Worm (Caenorhabditis elegans) whole organism, mixed stage, embryonic: ENCODE results near the gene F47B10.9.

ENCODE experiments used
- M03D4.4 ChIP-seq: sonication (generic microtip); optimal IDR thresholded peaks from 2 replicates; lab custom pipeline; 2017; ENCODE audit warnings: mild to moderate bottlenecking, missing genetic modification characterization, missing compliant biosample characterization
- bed-3 ChIP-seq: fragments of 200-800 bp; sonication (Bioruptor generic); optimal IDR thresholded peaks from 3 replicates; lab custom pipeline; 2018; ENCODE audit warnings: mild to moderate bottlenecking, missing genetic modification characterization, moderate library complexity, missing compliant biosample characterization
- blmp-1 ChIP-seq: fragments of 150-350 bp; optimal IDR thresholded peaks from 2 replicates; lab custom pipeline; 2014; ENCODE audit warnings: missing biosample characterization, missing genetic modification characterization
- ceh-83 ChIP-seq: fragments of 200-800 bp; sonication (Bioruptor generic); optimal IDR thresholded peaks from 2 replicates; lab custom pipeline; 2018; ENCODE audit warnings: mild to moderate bottlenecking, missing genetic modification characterization, missing compliant biosample characterization
- ces-1 ChIP-seq: fragments of 150-350 bp; optimal IDR thresholded peaks from 2 replicates; lab custom pipeline; 2014; ENCODE audit warnings: missing biosample characterization, missing genetic modification reagents, missing genetic modification characterization
- cnd-1 ChIP-seq: fragments of 200-800 bp; sonication (Bioruptor generic); optimal IDR thresholded peaks from 2 replicates; lab custom pipeline; 2018; ENCODE audit warnings: mild to moderate bottlenecking, missing genetic modification characterization, missing compliant biosample characterization
- drap-1 ChIP-seq: fragments of 200-800 bp; sonication (Bioruptor generic); optimal IDR thresholded peaks from 3 replicates; lab custom pipeline; 2018; ENCODE audit warnings: mild to moderate bottlenecking, missing genetic modification characterization, missing compliant biosample characterization
- elt-3 ChIP-seq: fragments of 150-350 bp; optimal IDR thresholded peaks from 2 replicates; lab custom pipeline; 2014; ENCODE audit warnings: missing biosample characterization, missing genetic modification characterization
- flh-1 ChIP-seq: fragments of 200-800 bp; sonication (Bioruptor generic); optimal IDR thresholded peaks from 2 replicates; lab custom pipeline; 2018; ENCODE audit warnings: mild to moderate bottlenecking, missing genetic modification characterization, moderate library complexity, missing compliant biosample characterization
- ham-2 ChIP-seq: fragments of 200-800 bp; sonication (Bioruptor generic); optimal IDR thresholded peaks from 2 replicates; lab custom pipeline; 2018; ENCODE audit warnings: mild to moderate bottlenecking, missing genetic modification characterization, missing compliant biosample characterization
- hlh-1 ChIP-seq: fragments of 150-350 bp; optimal IDR thresholded peaks from 2 replicates; lab custom pipeline; 2014; ENCODE audit warnings: missing biosample characterization, missing genetic modification reagents, missing genetic modification characterization
- lin-13 ChIP-seq: fragments of 150-350 bp; optimal IDR thresholded peaks from 2 replicates; lab custom pipeline; 2014; ENCODE audit warnings: missing biosample characterization, missing genetic modification characterization
- lsy-2 ChIP-seq: fragments of 150-350 bp; optimal IDR thresholded peaks from 2 replicates; lab custom pipeline; 2014; ENCODE audit warnings: missing biosample characterization, missing genetic modification characterization
- mab-5 ChIP-seq: fragments of 150-350 bp; optimal IDR thresholded peaks from 2 replicates; lab custom pipeline; 2014; ENCODE audit warnings: missing biosample characterization, missing genetic modification characterization
- mep-1 ChIP-seq: fragments of 150-350 bp; optimal IDR thresholded peaks from 2 replicates; lab custom pipeline; 2017; ENCODE audit warnings: missing biosample characterization, missing genetic modification reagents, missing genetic modification characterization, inconsistent platforms
- nhr-2 ChIP-seq: fragments of 150-350 bp; optimal IDR thresholded peaks from 2 replicates; lab custom pipeline; 2014; ENCODE audit warnings: missing biosample characterization, missing genetic modification characterization
- nhr-237 ChIP-seq: fragments of 150-350 bp; optimal IDR thresholded peaks from 2 replicates; lab custom pipeline; 2014; ENCODE audit warnings: missing biosample characterization, missing genetic modification characterization
- nhr-28 ChIP-seq: fragments of 150-350 bp; optimal IDR thresholded peaks from 2 replicates; lab custom pipeline; 2014; ENCODE audit warnings: missing biosample characterization, missing genetic modification characterization
- nhr-76 ChIP-seq: sonication (generic microtip); optimal IDR thresholded peaks from 2 replicates; lab custom pipeline; 2017; ENCODE audit warnings: missing biosample characterization, missing genetic modification characterization
- pha-4 ChIP-seq: fragments of 150-350 bp; optimal IDR thresholded peaks from 2 replicates; lab custom pipeline; 2018; ENCODE audit warnings: missing biosample characterization, missing genetic modification reagents, missing genetic modification characterization
- sptf-1 ChIP-seq: sonication (generic microtip); optimal IDR thresholded peaks from 2 replicates; lab custom pipeline; 2017; ENCODE audit warnings: mild to moderate bottlenecking, missing genetic modification characterization, moderate library complexity, missing compliant biosample characterization
- tbx-8 ChIP-seq: fragments of 200-800 bp; sonication (Bioruptor generic); optimal IDR thresholded peaks from 2 replicates; lab custom pipeline; 2018; ENCODE audit warnings: mild to moderate bottlenecking, missing genetic modification characterization, moderate library complexity, missing compliant biosample characterization
- unc-120 ChIP-seq: sonication (generic microtip); optimal IDR thresholded peaks from 2 replicates; lab custom pipeline; 2017; ENCODE audit warnings: missing genetic modification characterization, missing compliant biosample characterization; ENCODE audit not compliant: poor library complexity, severe bottlenecking
- unc-62 ChIP-seq: fragments of 150-350 bp; optimal IDR thresholded peaks from 2 replicates; lab custom pipeline; 2014; ENCODE audit warnings: missing biosample characterization, missing genetic modification reagents, missing genetic modification characterization
- ztf-11 ChIP-seq: fragments of 150-350 bp; optimal IDR thresholded peaks from 2 replicates; lab custom pipeline; 2014; ENCODE audit warnings: missing biosample characterization, missing genetic modification characterization

The F47B10.9 gene

DNA sequence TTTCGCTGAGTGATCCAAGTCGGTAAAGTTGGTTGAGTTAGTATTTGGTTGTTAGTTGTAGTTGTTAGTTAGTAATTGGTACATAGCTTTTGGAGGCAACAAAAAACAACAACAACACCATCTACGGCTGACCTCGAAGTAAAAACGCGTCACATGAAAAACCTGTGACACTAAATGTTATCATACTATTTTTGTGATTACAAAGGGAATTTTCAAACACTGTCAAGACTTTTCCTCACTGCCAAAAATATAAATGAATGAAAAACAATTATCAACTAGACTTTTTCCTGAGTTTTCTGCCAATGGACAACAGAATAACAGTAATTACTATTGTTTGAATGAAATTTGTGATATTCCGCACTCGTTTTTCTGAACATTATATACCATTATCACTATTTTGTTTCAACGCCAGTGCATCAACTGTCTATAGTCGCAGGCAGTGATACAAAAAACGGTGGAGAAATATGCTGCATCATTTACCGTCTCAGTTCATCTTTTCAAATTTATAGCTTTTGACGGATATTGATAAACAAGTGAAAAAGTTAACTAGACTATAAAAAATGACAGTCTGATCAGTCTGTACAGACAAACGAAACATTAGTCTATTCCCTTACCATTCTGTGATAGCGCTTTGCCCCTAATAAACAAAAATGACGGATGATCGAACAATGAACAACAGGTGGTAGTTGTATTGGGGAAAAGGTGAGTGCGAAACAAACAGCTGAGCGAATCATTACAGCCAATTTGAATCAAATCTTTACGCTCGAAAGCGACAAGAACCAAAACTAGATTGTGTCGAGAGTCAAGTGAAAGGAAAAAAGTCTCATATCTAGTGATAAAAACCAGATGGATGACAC lies 768 bp upstream of the F47B10.9 start:
- TF ChIP-seq nhr-2 (tag; lab: Kevin White, UChicago) (no peak), lsy-2 (tag; lab: Kevin White, UChicago) (no peak), hlh-1 (tag; lab: Kevin White, UChicago) (peak; percentile 43)

DNA sequence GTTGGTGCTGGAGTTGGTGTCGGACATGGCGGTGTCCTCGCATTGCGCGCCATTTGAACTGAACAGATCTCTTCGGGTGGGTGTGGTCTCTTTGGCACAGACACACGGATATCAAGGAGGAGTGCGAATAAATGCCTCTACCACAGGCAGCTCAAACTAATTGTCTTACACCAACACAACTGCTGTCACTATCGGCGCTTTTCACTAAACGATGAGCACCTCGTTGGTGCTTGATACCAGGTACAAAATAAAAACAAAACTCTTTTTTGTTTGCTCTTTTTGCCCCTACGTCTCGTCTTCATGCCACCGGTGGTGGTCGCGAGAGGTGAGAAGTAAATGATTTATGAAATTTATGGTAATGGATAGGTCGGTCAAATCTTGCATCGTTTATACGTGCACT lies 3.2 kb downstream of the F47B10.9 start, which contains the start of gene F47B10.8:
F47B10.8 (minus strand) TSS at position 101 of the 400 bp plus-strand sequence.
- TF ChIP-seq ceh-83 (GFP tag; lab: Kevin White, UChicago) (no peak), cnd-1 (tag; lab: Kevin White, UChicago) (no peak), pha-4 (tag; lab: Kevin White, UChicago) (no peak)

DNA sequence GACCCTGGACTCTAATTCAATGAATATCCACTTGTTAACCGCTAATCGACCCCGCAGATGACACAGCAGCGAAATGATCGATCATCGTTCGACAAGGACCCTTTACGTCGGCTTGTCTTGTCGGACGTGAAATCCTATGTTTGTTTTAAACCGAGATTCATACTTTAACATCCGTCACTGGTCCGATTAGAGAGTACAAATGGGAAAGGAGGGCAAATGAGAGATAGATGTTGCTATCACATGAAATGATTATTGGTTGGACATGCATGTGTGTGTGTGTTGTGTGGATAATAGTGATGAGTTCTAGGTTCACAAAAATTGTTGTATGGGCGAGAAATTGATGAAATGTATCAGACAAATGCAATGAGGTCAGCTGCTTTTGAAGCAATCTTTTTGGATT lies 4.2 kb downstream of the F47B10.9 start:
- TF ChIP-seq unc-120 (tag; lab: Kevin White, UChicago), result peak; percentile 38
- TF ChIP-seq lin-13 (tag; lab: Kevin White, UChicago), result no peak
- TF ChIP-seq ceh-83 (GFP tag; lab: Kevin White, UChicago), result no peak
- TF ChIP-seq sptf-1 (tag; lab: Kevin White, UChicago), result no peak
- TF ChIP-seq unc-62, result peak; percentile 55
- TF ChIP-seq flh-1 (GFP tag; lab: Kevin White, UChicago), result no peak
- TF ChIP-seq tbx-8 (GFP tag; lab: Kevin White, UChicago), result no peak
- TF ChIP-seq pha-4 (tag; lab: Kevin White, UChicago), result no peak
- no peak for TF ChIP-seq M03D4.4 (tag; lab: Kevin White, UChicago)

DNA sequence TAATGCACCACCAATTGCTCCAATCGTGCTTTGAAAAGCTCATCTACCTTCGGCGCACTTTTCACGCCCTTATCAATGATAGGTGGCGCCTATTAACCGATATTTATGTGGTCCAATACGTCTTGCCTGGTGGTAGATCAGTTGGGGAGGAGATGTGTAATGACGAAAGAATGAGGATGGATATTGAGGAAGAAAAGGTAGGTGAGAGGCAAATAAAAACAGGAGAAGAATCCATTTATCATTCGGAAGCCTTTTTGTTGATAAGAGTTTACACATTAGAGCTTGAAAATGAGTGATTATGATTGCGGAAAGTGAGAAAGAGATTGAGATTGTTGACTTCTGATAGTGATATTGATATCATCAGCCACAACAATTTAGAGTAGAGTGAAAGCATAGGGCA lies 6.5 kb downstream of the F47B10.9 start:
- no peak for TF ChIP-seq nhr-76 (tag; lab: Kevin White, UChicago)
- no peak for TF ChIP-seq ces-1
- no peak for TF ChIP-seq cnd-1 (tag; lab: Kevin White, UChicago)
- TF ChIP-seq nhr-28, result no peak
- no peak for TF ChIP-seq drap-1 (GFP tag; lab: Kevin White, UChicago)
- TF ChIP-seq elt-3, result no peak
- TF ChIP-seq tbx-8 (GFP tag; lab: Kevin White, UChicago), result no peak
- TF ChIP-seq ham-2 (GFP tag; lab: Kevin White, UChicago), result no peak
- peak; percentile 7 for TF ChIP-seq mab-5 (tag; lab: Kevin White, UChicago)
- peak; percentile 53 for TF ChIP-seq unc-62
- no peak for TF ChIP-seq nhr-2 (tag; lab: Kevin White, UChicago)
- no peak for TF ChIP-seq nhr-237

DNA sequence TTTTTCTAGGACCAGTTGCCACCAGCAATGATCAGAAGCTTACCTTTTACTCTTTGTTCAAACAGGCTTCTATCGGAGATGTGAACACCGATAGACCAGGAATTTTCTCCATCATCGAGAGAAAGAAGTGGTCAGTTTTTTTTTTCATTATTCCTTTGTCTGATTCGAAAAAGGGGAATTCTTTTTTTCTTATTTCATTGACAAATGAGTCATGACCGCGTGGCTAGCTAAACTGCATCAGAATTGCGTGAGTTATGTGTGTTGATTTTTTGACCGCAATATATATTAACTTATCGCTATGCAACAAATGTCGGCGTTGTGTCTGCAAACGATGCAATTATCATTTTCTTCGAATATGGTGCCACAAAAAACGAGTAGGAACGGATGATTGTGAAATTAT lies 10.5 kb downstream of the F47B10.9 start:
- TF ChIP-seq pha-4 (tag; lab: Kevin White, UChicago), result no peak
- TF ChIP-seq unc-62, result no peak
- TF ChIP-seq lsy-2 (tag; lab: Kevin White, UChicago), result no peak
- no peak for TF ChIP-seq sptf-1 (tag; lab: Kevin White, UChicago)
- TF ChIP-seq elt-3, result no peak
- no peak for TF ChIP-seq nhr-28
- TF ChIP-seq blmp-1 (tag; lab: Kevin White, UChicago), result no peak

DNA sequence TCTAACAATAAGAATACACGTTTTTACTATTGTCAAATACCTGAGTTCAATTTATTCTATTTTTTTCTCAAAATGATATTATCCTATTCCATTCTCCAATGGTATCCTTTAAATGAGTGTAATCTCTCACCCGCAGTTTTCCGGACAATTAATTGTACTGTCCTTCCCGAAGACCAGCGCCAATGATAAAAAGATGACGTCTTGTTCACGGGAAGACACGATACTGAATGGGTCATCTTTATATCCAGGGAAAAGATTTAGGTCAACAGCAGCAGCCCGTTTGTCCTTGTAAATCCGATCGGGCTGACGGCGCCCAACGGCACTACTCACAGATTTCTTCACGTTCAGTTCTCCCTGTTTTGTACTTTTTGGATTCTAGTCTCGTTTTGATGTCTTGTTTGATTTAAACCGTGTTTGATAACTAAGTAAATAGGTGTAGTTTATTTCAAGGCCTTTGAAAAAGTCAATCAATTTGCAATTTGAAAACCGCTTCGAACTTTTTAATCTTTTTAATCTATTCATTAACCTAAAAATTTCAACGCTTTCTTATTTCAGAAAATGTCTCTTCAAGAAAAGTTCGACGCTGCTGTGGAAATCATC lies 11.1 kb downstream of the F47B10.9 start, which contains the start of gene acbp-3:
acbp-3 (plus strand) TSS at position 550 of the 600 bp plus-strand sequence.
- TF ChIP-seq nhr-28 (no peak), sptf-1 (tag; lab: Kevin White, UChicago) (no peak), nhr-2 (tag; lab: Kevin White, UChicago) (no peak), elt-3 (no peak), bed-3 (GFP tag; lab: Kevin White, UChicago) (no peak)

DNA sequence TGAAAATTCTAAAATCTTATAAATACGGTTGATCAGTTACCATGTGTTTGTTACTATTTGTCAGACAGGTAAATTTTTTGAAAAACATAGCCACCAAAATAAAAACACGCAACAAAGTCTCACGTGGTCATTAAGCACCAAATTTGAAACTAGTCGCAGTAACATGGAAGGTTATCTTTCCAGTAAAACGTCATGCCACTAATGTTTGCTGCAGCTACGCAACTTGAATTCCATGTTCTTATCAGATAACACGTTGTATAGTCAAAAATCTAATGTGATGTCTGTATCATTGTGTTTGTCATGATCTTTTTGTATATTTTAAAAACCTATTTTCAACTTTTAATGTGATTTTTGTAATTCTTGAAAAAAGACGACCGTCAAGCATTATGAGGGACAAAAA lies 12.1 kb downstream of the F47B10.9 start:
- TF ChIP-seq lin-13 (tag; lab: Kevin White, UChicago) (no peak), mab-5 (tag; lab: Kevin White, UChicago) (no peak), drap-1 (GFP tag; lab: Kevin White, UChicago) (no peak), ces-1 (no peak), ham-2 (GFP tag; lab: Kevin White, UChicago) (no peak), mep-1 (tag; lab: Kevin White, UChicago) (no peak), ztf-11 (no peak)
- TF ChIP-seq, all 35 proteins: peak for 0
